Worm (Caenorhabditis elegans): ENCODE measurements around the gene sri-45.

ce11 chrII:674116-674515 lies 12.5 kb upstream of the sri-45 start, which contains the start of gene Y39F10C.3:
- TF ChIP-seq skn-1 (tag; optimal IDR thresholded peaks at IDR 0.05) (no peak), nhr-28 (tag; optimal IDR thresholded peaks at IDR 0.05) (no peak), nhr-10 (tag; optimal IDR thresholded peaks at IDR 0.05) (no peak), ceh-82 (tag; optimal IDR thresholded peaks at IDR 0.05) (no peak), Y105C5A.15 (GFP tag; IDR thresholded peaks at IDR 0.05) (no peak), mdt-29 (GFP tag; IDR thresholded peaks at IDR 0.05) (no peak), unc-130 (GFP tag; optimal IDR thresholded peaks at IDR 0.05) (no peak), zfp-2 (tag; optimal IDR thresholded peaks at IDR 0.05) (no peak), fos-1 (tag; optimal IDR thresholded peaks at IDR 0.05) (no peak), duxl-1 (tag; optimal IDR thresholded peaks at IDR 0.05; ENCODE audit: poor library complexity) (no peak), madf-9 (GFP tag; conservative IDR thresholded peaks at IDR 0.05) (no peak), ztf-11 (tag; optimal IDR thresholded peaks at IDR 0.05) (no peak), unc-62 (GFP tag; optimal IDR thresholded peaks at IDR 0.05 in 1 of 2) (peak in 1 of 2 experiments; percentile 66), unc-62 (tag; optimal IDR thresholded peaks at IDR 0.05) (no peak)
